Worm (Caenorhabditis elegans): ENCODE data around the gene wrn-1.

Gene wrn-1

DNA sequence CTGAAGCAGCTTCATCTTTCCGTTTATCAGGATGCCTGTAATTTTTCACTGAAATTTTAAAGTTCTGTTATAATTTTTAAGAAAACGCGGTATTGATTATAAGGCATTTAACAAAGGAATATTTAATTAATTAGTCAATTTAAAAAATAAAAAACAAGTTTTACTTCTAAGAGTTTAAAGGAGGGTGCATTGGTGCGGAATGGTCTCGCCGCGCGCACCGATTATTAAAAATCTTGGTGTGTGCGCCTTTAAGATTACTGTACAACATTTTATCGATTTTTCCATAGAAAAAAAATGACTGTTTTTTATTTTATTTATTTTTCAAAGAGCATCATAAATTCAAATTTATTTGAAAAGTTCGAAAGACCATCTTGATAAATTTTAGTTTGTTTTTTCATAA, 42.7 kb downstream of the wrn-1 start:
- TF ChIP-seq lin-39 (tag; optimal IDR thresholded peaks at IDR 0.05) (no peak), nhr-237 (tag; optimal IDR thresholded peaks at IDR 0.05) (no peak), snpc-4 (tag; optimal IDR thresholded peaks at IDR 0.05) (no peak), lsy-2 (tag; optimal IDR thresholded peaks at IDR 0.05) (no peak), lin-11 (tag; optimal IDR thresholded peaks at IDR 0.05) (no peak), peb-1 (tag; optimal IDR thresholded peaks at IDR 0.05) (no peak), mab-5 (tag; optimal IDR thresholded peaks at IDR 0.05) (no peak), nhr-23 (tag; optimal IDR thresholded peaks at IDR 0.05) (no peak), nhr-129 (tag; optimal IDR thresholded peaks at IDR 0.05) (no peak), crh-2 (tag; optimal IDR thresholded peaks at IDR 0.05) (no peak), dmd-4 (tag; optimal IDR thresholded peaks at IDR 0.05) (no peak), sem-4 (tag; optimal IDR thresholded peaks at IDR 0.05) (no peak), ztf-11 (tag; optimal IDR thresholded peaks at IDR 0.05) (no peak)

- TF ChIP-seq unc-39 (tag; optimal IDR thresholded peaks at IDR 0.05): no peak
- no peak for TF ChIP-seq nhr-12 (tag; optimal IDR thresholded peaks at IDR 0.05)
- peak; percentile 60 for TF ChIP-seq C34F6.9 (tag; optimal IDR thresholded peaks at IDR 0.05)
- TF ChIP-seq ceh-82 (tag; optimal IDR thresholded peaks at IDR 0.05): no peak
- no peak for TF ChIP-seq lin-13 (GFP tag; optimal IDR thresholded peaks at IDR 0.05)
- peak in 1 of 2 experiments; percentile 6 for TF ChIP-seq lsy-2 (tag; optimal IDR thresholded peaks at IDR 0.05)
- peak; percentile 54 for TF ChIP-seq unc-55 (GFP tag; optimal IDR thresholded peaks at IDR 0.05)
- no peak for TF ChIP-seq nhr-237 (tag; optimal IDR thresholded peaks at IDR 0.05)
Observed at ce11 chrII:6598050-6598449, 43.3 kb downstream of the wrn-1 start, which contains the start of gene dnj-8. Gene dnj-8, minus strand, starts transcription at chrII:6598080.

DNA sequence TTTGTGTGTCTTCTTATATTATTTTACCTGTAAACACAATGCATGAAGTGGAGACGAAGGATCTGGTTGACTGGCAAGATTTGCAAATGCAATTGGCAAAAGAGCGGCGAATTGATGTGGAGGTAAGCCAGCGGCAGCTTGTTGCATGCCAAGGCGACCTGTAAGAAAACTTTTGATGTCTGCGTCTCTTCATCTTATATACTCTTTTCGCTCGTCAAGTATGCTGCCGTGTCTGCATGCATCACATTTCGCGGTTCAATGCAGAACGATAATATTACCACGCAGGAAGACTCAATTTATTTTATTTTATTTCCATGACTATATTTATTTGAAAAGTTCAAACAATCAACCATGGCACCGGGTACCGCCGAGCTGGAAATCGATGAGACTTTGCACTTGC, 46.2 kb downstream of the wrn-1 start, which contains the start of gene vps-33.2:
Gene vps-33.2 (plus strand): TSS at position 244 of the 400 bp plus-strand sequence.
- TF ChIP-seq unc-55 (GFP tag; optimal IDR thresholded peaks at IDR 0.05): no peak
- TF ChIP-seq ztf-4 (tag; optimal IDR thresholded peaks at IDR 0.05): no peak
- no peak for TF ChIP-seq nhr-25 (tag; optimal IDR thresholded peaks at IDR 0.05)
- no peak for TF ChIP-seq lin-13 (GFP tag; optimal IDR thresholded peaks at IDR 0.05)
- no peak for TF ChIP-seq elt-3 (tag; optimal IDR thresholded peaks at IDR 0.05)
- TF ChIP-seq peb-1 (tag; optimal IDR thresholded peaks at IDR 0.05): no peak
- TF ChIP-seq unc-39 (tag; optimal IDR thresholded peaks at IDR 0.05): no peak
- TF ChIP-seq ztf-1 (GFP tag; conservative IDR thresholded peaks at IDR 0.05): no peak
- no peak for TF ChIP-seq ama-1 (optimal IDR thresholded peaks at IDR 0.05)
- no peak for TF ChIP-seq crh-2 (tag; optimal IDR thresholded peaks at IDR 0.05)
- TF ChIP-seq Y55F3AM.14 (GFP tag; optimal IDR thresholded peaks at IDR 0.05): no peak
- TF ChIP-seq lsy-2 (tag; optimal IDR thresholded peaks at IDR 0.05): peak; percentile 27 to 58
- no peak for TF ChIP-seq nhr-23 (tag; optimal IDR thresholded peaks at IDR 0.05)
- no peak for TF ChIP-seq sem-4 (tag; optimal IDR thresholded peaks at IDR 0.05)
- no peak for TF ChIP-seq nhr-21 (tag; optimal IDR thresholded peaks at IDR 0.05)
- TF ChIP-seq ztf-11 (tag; optimal IDR thresholded peaks at IDR 0.05): no peak
- no peak for TF ChIP-seq alr-1 (tag; optimal IDR thresholded peaks at IDR 0.05)
- no peak for TF ChIP-seq ceh-16 (tag; optimal IDR thresholded peaks at IDR 0.05)
- TF ChIP-seq snpc-4 (tag; optimal IDR thresholded peaks at IDR 0.05): no peak
- TF ChIP-seq mab-5 (tag; optimal IDR thresholded peaks at IDR 0.05): no peak
- no peak for TF ChIP-seq R02D3.7 (tag; optimal IDR thresholded peaks at IDR 0.05)
- no peak for TF ChIP-seq mdl-1 (tag; optimal IDR thresholded peaks at IDR 0.05)
- TF ChIP-seq lin-39 (tag; optimal IDR thresholded peaks at IDR 0.05): no peak
- TF ChIP-seq gmeb-1 (tag; optimal IDR thresholded peaks at IDR 0.05): peak; percentile 48
- no peak for TF ChIP-seq nhr-77 (tag; optimal IDR thresholded peaks at IDR 0.05)
- TF ChIP-seq nhr-237 (tag; optimal IDR thresholded peaks at IDR 0.05): no peak
- TF ChIP-seq C34F6.9 (tag; optimal IDR thresholded peaks at IDR 0.05): peak; percentile 59
- peak; percentile 35 for TF ChIP-seq nhr-129 (tag; optimal IDR thresholded peaks at IDR 0.05)
- TF ChIP-seq fos-1 (tag; optimal IDR thresholded peaks at IDR 0.05): peak; percentile 23
- no peak for TF ChIP-seq nhr-12 (tag; optimal IDR thresholded peaks at IDR 0.05)
- no peak for TF ChIP-seq aly-2 (tag; optimal IDR thresholded peaks at IDR 0.05)
- TF ChIP-seq unc-62 (GFP tag; optimal IDR thresholded peaks at IDR 0.05): no peak
- TF ChIP-seq ceh-82 (tag; optimal IDR thresholded peaks at IDR 0.05): no peak
- no peak for TF ChIP-seq zag-1 (tag; optimal IDR thresholded peaks at IDR 0.05)
- no peak for TF ChIP-seq nhr-6 (tag; optimal IDR thresholded peaks at IDR 0.05)
- no peak for TF ChIP-seq nhr-10 (tag; optimal IDR thresholded peaks at IDR 0.05)
- TF ChIP-seq F13H6.1 (tag; optimal IDR thresholded peaks at IDR 0.05): peak; percentile 46
- no peak for TF ChIP-seq elt-1 (tag; optimal IDR thresholded peaks at IDR 0.05)
- TF ChIP-seq sma-9 (GFP tag; optimal IDR thresholded peaks at IDR 0.05): peak; percentile 58
- TF ChIP-seq sma-9 (tag; optimal IDR thresholded peaks at IDR 0.05): no peak
- TF ChIP-seq dmd-4 (tag; optimal IDR thresholded peaks at IDR 0.05): no peak
- TF ChIP-seq mbf-1 (tag; optimal IDR thresholded peaks at IDR 0.05): no peak
- peak; percentile 22 for TF ChIP-seq lin-11 (tag; optimal IDR thresholded peaks at IDR 0.05)
- TF ChIP-seq skn-1 (tag; optimal IDR thresholded peaks at IDR 0.05): no peak
- no peak for TF ChIP-seq ZK546.5 (tag; optimal IDR thresholded peaks at IDR 0.05)
- peak; percentile 20 for TF ChIP-seq sma-3 (GFP tag; optimal IDR thresholded peaks at IDR 0.05)
- no peak for TF ChIP-seq nhr-11 (tag; optimal IDR thresholded peaks at IDR 0.05)
- TF ChIP-seq egl-27 (tag; optimal IDR thresholded peaks at IDR 0.05): no peak
- TF ChIP-seq blmp-1 (tag; optimal IDR thresholded peaks at IDR 0.05; ENCODE audit: insufficient read depth): no peak

Measured in whole organism, L2 larva.